Fruit fly (Drosophila melanogaster) whole organism: ENCODE data around the gene amos.

Experiments
- Dll ChIP-seq: fragments of >200 bp; optimal IDR thresholded peaks from 2 replicates; lab custom pipeline; 2017
- EcR ChIP-seq, 2 experiments: fragments of >200 bp; optimal IDR thresholded peaks; 2 replicates each; lab custom pipeline; 2017; ENCODE audit warnings: missing biosample characterization in 2 of 2, missing genetic modification characterization in 2 of 2, missing genetic modification reagents in 2 of 2
- pan ChIP-seq: fragments of >200 bp; optimal IDR thresholded peaks from 2 replicates; lab custom pipeline; 2017
- psq ChIP-seq: fragments of >200 bp; optimal IDR thresholded peaks from 2 replicates; lab custom pipeline; 2017
- usp ChIP-seq: fragments of >200 bp; optimal IDR thresholded peaks from 2 replicates; lab custom pipeline; 2017; ENCODE audit warnings: missing biosample characterization, missing genetic modification characterization, mixed read lengths

DNA sequence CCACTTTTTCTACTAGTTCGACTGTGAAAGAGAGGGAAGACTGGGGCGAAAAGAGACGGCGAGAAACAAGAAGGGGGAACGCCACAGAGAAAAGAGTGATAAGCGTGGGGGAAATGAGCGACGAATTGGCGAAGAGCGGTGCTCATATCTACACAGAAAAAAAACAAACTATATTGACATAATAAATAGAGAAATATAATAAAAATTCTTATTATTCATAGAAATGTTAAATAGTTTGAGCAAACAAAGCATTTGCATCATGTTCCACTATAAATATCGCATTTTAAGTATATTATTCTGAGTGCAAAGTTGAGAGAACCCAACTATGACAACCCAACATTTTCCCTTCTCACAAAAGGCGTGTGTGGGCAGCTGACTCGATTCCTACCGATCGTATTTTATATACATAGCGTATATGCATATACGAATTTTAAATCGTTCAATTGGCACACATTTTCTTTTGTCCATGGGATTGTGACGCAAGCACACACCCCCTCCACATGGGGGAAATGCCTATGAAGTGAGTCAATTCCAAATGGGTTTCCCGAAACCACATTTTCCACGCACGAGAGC, 38.7 kb downstream of the amos start:
- TF ChIP-seq pan (no peak), usp (GFP tag; lab: Kevin White, UChicago) (no peak), EcR (GFP tag; optimal IDR thresholded peaks at IDR 0.05; lab: Kevin White, UChicago) (no peak), Dll (lab: Kevin White, UChicago) (no peak), psq (lab: Kevin White, UChicago) (no peak)
